Worm (Caenorhabditis elegans) whole organism, L4/young adult: ENCODE data around the gene K08D8.2.

Source experiments
- W03F9.2 ChIP-seq: fragments of 150-350 bp; optimal IDR thresholded peaks from 2 replicates; lab custom pipeline; 2014; ENCODE audit warnings: missing biosample characterization, missing genetic modification characterization
- dao-5 ChIP-seq: sonication (generic microtip); optimal IDR thresholded peaks from 2 replicates; lab custom pipeline; 2016; ENCODE audit warnings: missing genotype, missing genetic modification characterization, moderate library complexity, missing compliant biosample characterization
- him-1 ChIP-seq: sonication (generic microtip); optimal IDR thresholded peaks from 2 replicates; lab custom pipeline; 2016; ENCODE audit warnings: missing genotype, missing genetic modification reagents, missing genetic modification characterization, missing compliant biosample characterization

- TF ChIP-seq dao-5 (tag; lab: Kevin White, UChicago): no peak
- no peak for TF ChIP-seq him-1
- TF ChIP-seq W03F9.2 (tag; lab: Kevin White, UChicago): no peak
Observed at ce11 chrIV:12906529-12906928, 3.7 kb downstream of the K08D8.2 start, which contains the start of gene K08D8.3.
